Worm (Caenorhabditis elegans) whole organism, late embryonic: Measurements from ENCODE around the gene coh-1.

ENCODE experiments used
- che-1 ChIP-seq: sonication (generic microtip); optimal IDR thresholded peaks from 2 replicates; lab custom pipeline; 2016; ENCODE audit warnings: mild to moderate bottlenecking, missing genetic modification characterization, missing compliant biosample characterization
- hlh-30 ChIP-seq: sonication (generic microtip); optimal IDR thresholded peaks from 2 replicates; lab custom pipeline; 2017; ENCODE audit warnings: antibody characterized with exemption, missing genetic modification characterization, missing compliant biosample characterization; ENCODE audit not compliant: insufficient read depth

DNA sequence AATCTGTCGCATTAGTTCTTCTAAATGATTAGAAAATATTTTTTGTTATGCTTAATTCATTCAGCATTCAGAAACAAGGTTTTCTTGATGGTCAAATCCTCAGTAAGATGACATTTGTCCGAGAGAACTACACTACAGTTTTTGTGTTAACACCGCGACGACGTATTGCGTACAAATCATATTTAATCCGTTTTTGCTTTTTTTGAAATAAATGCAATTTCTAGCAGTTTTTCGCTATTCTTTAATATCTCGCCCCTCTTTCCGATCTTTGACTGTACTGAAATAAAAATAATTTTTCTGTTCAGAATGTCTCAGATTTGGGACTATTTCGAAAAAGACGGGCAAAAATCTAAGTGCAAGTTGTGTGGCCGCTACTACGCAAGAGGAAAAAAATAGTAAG, 58.7 kb downstream of the coh-1 start, which contains the start of gene C10A4.1:
- no peak for TF ChIP-seq che-1 (tag; lab: Kevin White, UChicago)
- no peak for TF ChIP-seq hlh-30
